Worm (Caenorhabditis elegans) whole organism, L1 larva: Measurements from ENCODE around the gene srt-43.

Experiments
- C16A3.4 ChIP-seq: fragments of 150-350 bp; optimal IDR thresholded peaks from 2 replicates; lab custom pipeline; 2014; ENCODE audit warnings: missing biosample characterization, missing genetic modification characterization
- aha-1 ChIP-seq: fragments of 150-350 bp; optimal IDR thresholded peaks from 2 replicates; lab custom pipeline; 2014; ENCODE audit warnings: missing biosample characterization, missing genetic modification characterization
- aly-2 ChIP-seq: fragments of 150-350 bp; optimal IDR thresholded peaks from 2 replicates; lab custom pipeline; 2014; ENCODE audit warnings: missing biosample characterization, missing genetic modification characterization
- ama-1 ChIP-seq: fragments of 150-350 bp; optimal IDR thresholded peaks from 2 replicates; lab custom pipeline; 2014
- blmp-1 ChIP-seq: fragments of 150-350 bp; optimal IDR thresholded peaks from 2 replicates; lab custom pipeline; 2014; ENCODE audit warnings: missing biosample characterization, missing genetic modification characterization
- ceh-82 ChIP-seq, 3 experiments: fragments of 150-350 bp in 1 of 3; sonication (generic microtip) in 2 of 3; optimal IDR thresholded peaks; 2 replicates each; lab custom pipeline; 2014 to 2017; ENCODE audit warnings: missing biosample characterization in 3 of 3, missing genetic modification characterization in 3 of 3
- ceh-88 ChIP-seq: fragments of 200-800 bp; sonication (Bioruptor generic); IDR thresholded peaks from 2 replicates; pipeline ENCODE4 v1.3.6; 2022; ENCODE audit warnings: missing genetic modification characterization, missing compliant biosample characterization
- ceh-90 ChIP-seq: sonication (generic microtip); optimal IDR thresholded peaks from 2 replicates; lab custom pipeline; 2016; ENCODE audit warnings: missing genetic modification characterization, missing compliant biosample characterization
- dpl-1 ChIP-seq, 3 experiments: fragments of 150-350 bp in 2 of 3; sonication (generic microtip) in 1 of 3; optimal IDR thresholded peaks; 2 replicates each; lab custom pipeline; 2014 to 2017; ENCODE audit warnings: missing biosample characterization in 3 of 3, missing genetic modification characterization in 3 of 3, missing genetic modification reagents in 3 of 3
- dsc-1 ChIP-seq: sonication (generic microtip); optimal IDR thresholded peaks from 2 replicates; lab custom pipeline; 2016; ENCODE audit warnings: mild to moderate bottlenecking, missing genetic modification characterization, missing compliant biosample characterization
- efl-1 ChIP-seq, 4 experiments: fragments of 150-350 bp; optimal IDR thresholded peaks in 3 of 4; peaks in 1 of 4; 1 replicate in 1 of 4; 2 replicates in 3 of 4; lab custom pipeline; 2014; ENCODE audit warnings: missing biosample characterization in 2 of 4, missing genetic modification characterization in 2 of 4, missing genetic modification reagents in 2 of 4
- efl-3 ChIP-seq: fragments of 200-800 bp; sonication (Bioruptor generic); optimal IDR thresholded peaks from 2 replicates; lab custom pipeline; 2018; ENCODE audit warnings: mild to moderate bottlenecking, missing genetic modification characterization, missing compliant biosample characterization
- elt-3 ChIP-seq, 6 experiments: fragments of 150-350 bp in 1 of 6; sonication (generic microtip); optimal IDR thresholded peaks; 2 replicates each; lab custom pipeline; 2017 to 2018; ENCODE audit warnings: missing biosample characterization in 6 of 6, missing genetic modification characterization in 6 of 6, inconsistent platforms in 1 of 6
- ets-5 ChIP-seq: fragments of 200-800 bp; sonication (Bioruptor generic); IDR thresholded peaks from 2 replicates; pipeline ENCODE4 v1.3.6; 2022; ENCODE audit warnings: missing genetic modification characterization, missing compliant biosample characterization
- irx-1 ChIP-seq: sonication (generic microtip); optimal IDR thresholded peaks from 2 replicates; lab custom pipeline; 2016; ENCODE audit warnings: missing genetic modification characterization, missing compliant biosample characterization
- lin-13 ChIP-seq: fragments of 150-350 bp; optimal IDR thresholded peaks from 2 replicates; lab custom pipeline; 2014; ENCODE audit warnings: missing biosample characterization, missing genetic modification reagents, missing genetic modification characterization
- lin-15B ChIP-seq: fragments of 150-350 bp; sonication (generic microtip); optimal IDR thresholded peaks from 3 replicates; lab custom pipeline; 2014; ENCODE audit warnings: missing biosample characterization, missing genetic modification characterization
- lin-39 ChIP-seq: fragments of 150-350 bp; optimal IDR thresholded peaks from 2 replicates; lab custom pipeline; 2014; ENCODE audit warnings: missing biosample characterization, missing genetic modification reagents, missing genetic modification characterization
- lir-3 ChIP-seq: sonication (generic microtip); optimal IDR thresholded peaks from 2 replicates; lab custom pipeline; 2016; ENCODE audit warnings: mild to moderate bottlenecking, missing genetic modification characterization, moderate library complexity, missing compliant biosample characterization; ENCODE audit not compliant: poor library complexity
- lsy-2 ChIP-seq, 2 experiments: fragments of 150-350 bp; optimal IDR thresholded peaks; 2 replicates each; lab custom pipeline; 2014; ENCODE audit warnings: missing biosample characterization in 2 of 2, missing genetic modification characterization in 2 of 2
- mab-9 ChIP-seq: fragments of 200-800 bp; sonication (Bioruptor generic); IDR thresholded peaks from 2 replicates; pipeline ENCODE4 v1.3.6; 2022; ENCODE audit warnings: missing genetic modification reagents, missing genetic modification characterization, missing compliant biosample characterization
- mdl-1 ChIP-seq, 2 experiments: fragments of 150-350 bp; optimal IDR thresholded peaks; 2 replicates each; lab custom pipeline; 2014 to 2017; ENCODE audit warnings: missing biosample characterization in 2 of 2, missing genetic modification characterization in 2 of 2, inconsistent platforms in 1 of 2
- nhr-11 ChIP-seq: fragments of 150-350 bp; optimal IDR thresholded peaks from 2 replicates; lab custom pipeline; 2014; ENCODE audit warnings: missing biosample characterization, missing genetic modification characterization
- nhr-19 ChIP-seq: fragments of 200-800 bp; sonication (Bioruptor generic); conservative IDR thresholded peaks from 2 replicates; pipeline ENCODE4 v1.3.6; 2022; ENCODE audit warnings: missing genetic modification characterization, missing compliant biosample characterization
- nhr-237 ChIP-seq: fragments of 150-350 bp; optimal IDR thresholded peaks from 2 replicates; lab custom pipeline; 2014; ENCODE audit warnings: missing biosample characterization, missing genetic modification characterization
- nhr-77 ChIP-seq: fragments of 150-350 bp; optimal IDR thresholded peaks from 2 replicates; lab custom pipeline; 2014; ENCODE audit warnings: missing biosample characterization, missing genetic modification characterization
- nhr-84 ChIP-seq: sonication (generic microtip); optimal IDR thresholded peaks from 2 replicates; lab custom pipeline; 2017; ENCODE audit warnings: missing biosample characterization, missing genetic modification characterization
- nhr-85 ChIP-seq: sonication (generic microtip); peaks from one replicate; lab custom pipeline; 2016; ENCODE audit warnings: missing genetic modification characterization, inconsistent platforms, missing compliant biosample characterization
- pag-3 ChIP-seq: sonication (generic microtip); optimal IDR thresholded peaks from 2 replicates; lab custom pipeline; 2017; ENCODE audit warnings: missing genetic modification characterization, mild to moderate bottlenecking, missing compliant biosample characterization, antibody characterized with exemption, borderline replicate concordance; ENCODE audit not compliant: insufficient read depth
- pax-3 ChIP-seq: fragments of 200-800 bp; sonication (Bioruptor generic); optimal IDR thresholded peaks from 2 replicates; lab custom pipeline; 2018; ENCODE audit warnings: mild to moderate bottlenecking, missing genetic modification characterization, moderate library complexity, missing compliant biosample characterization
- rnt-1 ChIP-seq: sonication (generic microtip); optimal IDR thresholded peaks from 2 replicates; lab custom pipeline; 2016; ENCODE audit warnings: mild to moderate bottlenecking, missing genetic modification characterization, moderate library complexity, missing compliant biosample characterization
- skn-1 ChIP-seq: fragments of 150-350 bp; optimal IDR thresholded peaks from 2 replicates; lab custom pipeline; 2014; ENCODE audit warnings: missing biosample characterization, missing genetic modification characterization
- snpc-4 ChIP-seq: fragments of 150-350 bp; optimal IDR thresholded peaks from 2 replicates; lab custom pipeline; 2014; ENCODE audit warnings: missing biosample characterization, missing genetic modification characterization
- sox-4 ChIP-seq: sonication (generic microtip); optimal IDR thresholded peaks from 2 replicates; lab custom pipeline; 2016; ENCODE audit warnings: missing genetic modification characterization, missing compliant biosample characterization
- sptf-1 ChIP-seq: fragments of 150-350 bp; optimal IDR thresholded peaks from 2 replicates; lab custom pipeline; 2014; ENCODE audit warnings: missing biosample characterization, missing genetic modification characterization
- sup-37 ChIP-seq: fragments of 200-800 bp; sonication (Bioruptor generic); optimal IDR thresholded peaks from 2 replicates; lab custom pipeline; 2018; ENCODE audit warnings: mild to moderate bottlenecking, missing genetic modification characterization, missing compliant biosample characterization
- swsn-7 ChIP-seq: sonication (generic microtip); optimal IDR thresholded peaks from 2 replicates; lab custom pipeline; 2016; ENCODE audit warnings: missing genetic modification characterization, missing compliant biosample characterization
- tbx-2 ChIP-seq: sonication (generic microtip); optimal IDR thresholded peaks from 2 replicates; lab custom pipeline; 2016; ENCODE audit warnings: missing genetic modification characterization, missing compliant biosample characterization
- tlp-1 ChIP-seq: fragments of 150-350 bp; optimal IDR thresholded peaks from 2 replicates; lab custom pipeline; 2014; ENCODE audit warnings: missing biosample characterization, missing genetic modification characterization
- unc-62 ChIP-seq: fragments of 150-350 bp; optimal IDR thresholded peaks from 2 replicates; lab custom pipeline; 2014; ENCODE audit warnings: missing biosample characterization, missing genetic modification reagents, missing genetic modification characterization
- unc-98 ChIP-seq: fragments of 200-800 bp; sonication (Bioruptor generic); IDR thresholded peaks from 2 replicates; pipeline ENCODE4 v1.3.6; 2022; ENCODE audit warnings: missing genetic modification characterization, missing compliant biosample characterization
- zag-1 ChIP-seq: fragments of 150-350 bp; optimal IDR thresholded peaks from 2 replicates; lab custom pipeline; 2014; ENCODE audit warnings: missing biosample characterization, missing genetic modification characterization
- ztf-4 ChIP-seq: fragments of 150-350 bp; optimal IDR thresholded peaks from 2 replicates; lab custom pipeline; 2014; ENCODE audit warnings: missing biosample characterization, missing genetic modification characterization

srt-43 gene

ce11 chrV:12806190-12806589 lies 37.1 kb downstream of the srt-43 start, which contains the start of gene ZC443.7:
Gene ZC443.7 (plus strand): TSS chrV:12806490.
- TF ChIP-seq nhr-237 (no peak), aha-1 (tag; lab: Kevin White, UChicago) (no peak), pax-3 (tag; lab: Kevin White, UChicago) (no peak), lin-13 (GFP tag; lab: Kevin White, UChicago) (no peak)

- no peak for TF ChIP-seq zag-1
- TF ChIP-seq efl-1 (optimal IDR thresholded peaks at IDR 0.05; lab: Kevin White, UChicago), result no peak
- TF ChIP-seq efl-1 (GFP tag; optimal IDR thresholded peaks at IDR 0.05 in 1 of 2; lab: Kevin White, UChicago), result peak in 1 of 2 experiments; percentile 54
- TF ChIP-seq elt-3 (tag; optimal IDR thresholded peaks at IDR 0.05; lab: Kevin White, UChicago), result no peak
- TF ChIP-seq ceh-88 (GFP tag; lab: Robert Waterston, UW), result no peak
- TF ChIP-seq sptf-1 (tag; lab: Kevin White, UChicago), result no peak
- TF ChIP-seq C16A3.4 (tag; lab: Kevin White, UChicago), result no peak
- peak; percentile 65 for TF ChIP-seq nhr-85
- TF ChIP-seq lir-3 (tag; lab: Kevin White, UChicago), result no peak
- no peak for TF ChIP-seq tbx-2
Observed at ce11 chrV:12809876-12810275, 40.8 kb downstream of the srt-43 start, which contains the start of gene ZC443.1. Gene ZC443.1 (minus strand): TSS chrV:12810080.

ce11 chrV:12811126-12811525 lies 42.1 kb downstream of the srt-43 start, which contains the start of gene ZC443.2:
Gene ZC443.2 (minus strand): TSS chrV:12811192.
- TF ChIP-seq nhr-77 (tag; lab: Kevin White, UChicago) (no peak), ceh-82 (tag; optimal IDR thresholded peaks at IDR 0.05; lab: Kevin White, UChicago) (no peak), rnt-1 (tag; lab: Kevin White, UChicago) (no peak), unc-62 (GFP tag; lab: Kevin White, UChicago) (no peak), snpc-4 (tag; lab: Kevin White, UChicago) (no peak), lin-15B (tag; lab: Kevin White, UChicago) (no peak), irx-1 (tag; lab: Kevin White, UChicago) (no peak)

- TF ChIP-seq rnt-1 (tag; lab: Kevin White, UChicago), result peak; percentile 4
- TF ChIP-seq irx-1 (tag; lab: Kevin White, UChicago), result no peak
- peak; percentile 55 for TF ChIP-seq ama-1 (lab: Kevin White, UChicago)
- no peak for TF ChIP-seq efl-1 (optimal IDR thresholded peaks at IDR 0.05; lab: Kevin White, UChicago)
- TF ChIP-seq efl-1 (GFP tag; optimal IDR thresholded peaks at IDR 0.05 in 1 of 2; lab: Kevin White, UChicago), result peak in 1 of 2 experiments; percentile 43
- no peak for TF ChIP-seq sox-4 (tag; lab: Kevin White, UChicago)
- TF ChIP-seq mdl-1 (tag; optimal IDR thresholded peaks at IDR 0.05; lab: Kevin White, UChicago), result no peak
- TF ChIP-seq efl-3 (GFP tag; lab: Kevin White, UChicago), result no peak
- TF ChIP-seq pax-3 (tag; lab: Kevin White, UChicago), result peak; percentile 50
- no peak for TF ChIP-seq lsy-2 (tag; optimal IDR thresholded peaks at IDR 0.05; lab: Kevin White, UChicago)
- TF ChIP-seq, all 84 proteins: peak for 4
Observed at ce11 chrV:12811810-12812209, 42.8 kb downstream of the srt-43 start.

ce11 chrV:12814022-12814421 lies 45.0 kb downstream of the srt-43 start, which contains the start of gene ZC443.3:
Gene ZC443.3 (minus strand): TSS chrV:12814122.
- TF ChIP-seq pag-3, result peak; percentile 31
- TF ChIP-seq zag-1, result no peak
- no peak for TF ChIP-seq lir-3 (tag; lab: Kevin White, UChicago)
- TF ChIP-seq nhr-84 (tag; lab: Kevin White, UChicago), result no peak
- peak; percentile 82 for TF ChIP-seq blmp-1
- no peak for TF ChIP-seq sptf-1 (tag; lab: Kevin White, UChicago)
- no peak for TF ChIP-seq skn-1 (tag; lab: Kevin White, UChicago)
- TF ChIP-seq swsn-7 (tag; lab: Kevin White, UChicago), result no peak
- TF ChIP-seq lin-39 (tag; lab: Kevin White, UChicago), result no peak

ce11 chrV:12814481-12814882 lies 45.4 kb downstream of the srt-43 start:
- TF ChIP-seq nhr-11, result peak; percentile 9
- TF ChIP-seq mab-9 (GFP tag; lab: Robert Waterston, UW), result peak; percentile 48; the same call in 1 of the 2 replicates
- TF ChIP-seq nhr-19 (GFP tag; lab: Robert Waterston, UW), result peak; percentile 65
- TF ChIP-seq dpl-1 (GFP tag; optimal IDR thresholded peaks at IDR 0.05; lab: Kevin White, UChicago), result peak; percentile 15 to 42 (median 40)
- TF ChIP-seq unc-98 (GFP tag; lab: Robert Waterston, UW), result no peak
- peak; percentile 19 for TF ChIP-seq sox-4 (tag; lab: Kevin White, UChicago)
- peak; percentile 39 for TF ChIP-seq dsc-1
- no peak for TF ChIP-seq ceh-90 (tag; lab: Kevin White, UChicago)
- peak; percentile 38 for TF ChIP-seq ztf-4 (tag; lab: Kevin White, UChicago)
- no peak for TF ChIP-seq tlp-1 (tag; lab: Kevin White, UChicago)
- no peak for TF ChIP-seq ets-5 (GFP tag; lab: Robert Waterston, UW)
- TF ChIP-seq aly-2 (tag; lab: Kevin White, UChicago), result no peak
- TF ChIP-seq sup-37, result peak; percentile 29
- peak; percentile 32 for TF ChIP-seq nhr-77 (tag; lab: Kevin White, UChicago)
- TF ChIP-seq ceh-88 (GFP tag; lab: Robert Waterston, UW), result no peak
